Worm (Caenorhabditis elegans): ENCODE results near the gene T22F3.2.
A peak's percentile ranks its signal among the peaks of the same experiment; 100 is the strongest.

T22F3.2 gene

ce11 chrV:3585011-3585410, 1.4 kb upstream of the T22F3.2 start (continued):
- TF ChIP-seq C17E4.6 (GFP tag; IDR thresholded peaks at IDR 0.05) (peak; percentile 54; the same call in 1 of the 2 replicates), cebp-1 (GFP tag; IDR thresholded peaks at IDR 0.05) (no peak), cebp-1 (tag; optimal IDR thresholded peaks at IDR 0.05) (peak; percentile 41), F33H1.4 (GFP tag; IDR thresholded peaks at IDR 0.05) (peak; percentile 54; the same call in 1 of the 2 replicates), K12H6.12 (tag; optimal IDR thresholded peaks at IDR 0.05) (no peak), mcd-1 (GFP tag; IDR thresholded peaks at IDR 0.05) (peak; percentile 29; the same call in 1 of the 2 replicates), ekl-4 (GFP tag; IDR thresholded peaks at IDR 0.05) (peak; percentile 79; the same call in 1 of the 2 replicates), akir-1 (GFP tag; optimal IDR thresholded peaks at IDR 0.05) (no peak), ceh-100 (GFP tag; IDR thresholded peaks at IDR 0.05) (peak; percentile 33; the same call in 1 of the 2 replicates), Y79H2A.3 (GFP tag; conservative IDR thresholded peaks at IDR 0.05) (peak; percentile 68), dpff-1 (tag; optimal IDR thresholded peaks at IDR 0.05) (no peak), B0336.3 (GFP tag; IDR thresholded peaks at IDR 0.05) (peak; percentile 93), lin-54 (GFP tag; optimal IDR thresholded peaks at IDR 0.05) (peak; percentile 54), ztf-25 (GFP tag; IDR thresholded peaks at IDR 0.05) (peak; percentile 35; the same call in 1 of the 2 replicates), ama-1 (optimal IDR thresholded peaks at IDR 0.05) (no peak), ama-1 (GFP tag; optimal IDR thresholded peaks at IDR 0.05) (peak; percentile 67 to 71), hmg-1.2 (GFP tag; IDR thresholded peaks at IDR 0.05) (no peak; the same call in 1 of the 2 replicates), lsl-1 (GFP tag; optimal IDR thresholded peaks at IDR 0.05) (peak; percentile 48), atf-7 (tag; optimal IDR thresholded peaks at IDR 0.05) (peak; percentile 38), nhr-80 (tag; optimal IDR thresholded peaks at IDR 0.05) (no peak), cebp-2 (GFP tag; IDR thresholded peaks at IDR 0.05) (0 out of 2 replicates have a peak, but pooled peaks have one; percentile 52), nfyb-1 (GFP tag; IDR thresholded peaks at IDR 0.05) (peak; percentile 71), dpl-1 (GFP tag; optimal IDR thresholded peaks at IDR 0.05) (no peak), tlf-1 (GFP tag; optimal IDR thresholded peaks at IDR 0.05) (peak; percentile 73), rpc-1 (optimal IDR thresholded peaks at IDR 0.05) (no peak), rpc-1 (tag; optimal IDR thresholded peaks at IDR 0.05) (peak; percentile 15), D2030.7 (GFP tag; IDR thresholded peaks at IDR 0.05) (peak; percentile 88), rec-8 (tag; optimal IDR thresholded peaks at IDR 0.05) (peak in 1 of 2 experiments; percentile 17), Y53G8AR.9 (GFP tag; conservative IDR thresholded peaks at IDR 0.05) (peak; percentile 77), snpc-4 (GFP tag; optimal IDR thresholded peaks at IDR 0.05) (peak; percentile 66), snpc-4 (tag; optimal IDR thresholded peaks at IDR 0.05) (peak in 2 of 4 experiments; percentile 24 to 53), let-607 (tag; optimal IDR thresholded peaks at IDR 0.05) (peak in 1 of 2 experiments; percentile 7), madf-6 (GFP tag; IDR thresholded peaks at IDR 0.05) (peak; percentile 84), B0261.1 (tag; optimal IDR thresholded peaks at IDR 0.05) (peak; percentile 19), sea-2 (GFP tag; IDR thresholded peaks at IDR 0.05) (no peak), ztf-18 (tag; optimal IDR thresholded peaks at IDR 0.05) (peak; percentile 5), B0035.1 (tag; optimal IDR thresholded peaks at IDR 0.05) (peak; percentile 14), pbrm-1 (GFP tag; IDR thresholded peaks at IDR 0.05) (peak; percentile 51), athp-1 (tag; optimal IDR thresholded peaks at IDR 0.05) (peak; percentile 51), hsf-1 (GFP tag; IDR thresholded peaks at IDR 0.05) (peak; percentile 73), rcor-1 (GFP tag; IDR thresholded peaks at IDR 0.05) (peak; percentile 68), unc-130 (GFP tag; optimal IDR thresholded peaks at IDR 0.05) (peak; percentile 90), snpc-3.4 (tag; optimal IDR thresholded peaks at IDR 0.05) (peak; percentile 53), him-1 (tag; optimal IDR thresholded peaks at IDR 0.05) (peak; percentile 73), hrde-1 (tag; optimal IDR thresholded peaks at IDR 0.05; ENCODE audit: borderline replicate concordance) (peak; percentile 96), attf-6 (GFP tag; IDR thresholded peaks at IDR 0.05) (0 out of 2 replicates have a peak, but pooled peaks have one; percentile 61), snpc-1.3 (tag; optimal IDR thresholded peaks at IDR 0.05; ENCODE audit: insufficient read depth) (peak; percentile 85), repo-1 (tag; optimal IDR thresholded peaks at IDR 0.05) (no peak), hmg-20 (GFP tag; IDR thresholded peaks at IDR 0.05) (0 out of 2 replicates have a peak, but pooled peaks have one; percentile 11)

All from whole organism, young adult.